Worm (Caenorhabditis elegans) whole organism, young adult: ENCODE data around the gene ZK945.4.

Source experiments
- F52B5.7 ChIP-seq: sonication (generic microtip); optimal IDR thresholded peaks from 2 replicates; lab custom pipeline; 2016; ENCODE audit warnings: mild to moderate bottlenecking, missing genetic modification characterization, missing compliant biosample characterization
- K11D2.4 ChIP-seq: fragments of 200-800 bp; sonication (Bioruptor generic); IDR thresholded peaks from 2 replicates; pipeline ENCODE4 v1.3.6; 2022; ENCODE audit warnings: missing genetic modification reagents, missing genetic modification characterization, missing compliant biosample characterization
- Y53F4B.3 ChIP-seq: fragments of 200-800 bp; sonication (Bioruptor generic); IDR thresholded peaks from 2 replicates; pipeline ENCODE4 v1.3.6; 2022; ENCODE audit warnings: missing genetic modification reagents, missing genetic modification characterization, missing compliant biosample characterization
- aptf-2 ChIP-seq: fragments of 200-800 bp; sonication (Bioruptor generic); conservative IDR thresholded peaks from 2 replicates; pipeline ENCODE4 v1.3.6; 2022; ENCODE audit warnings: missing genetic modification reagents, missing genetic modification characterization, missing compliant biosample characterization
- attf-5 ChIP-seq: fragments of 200-800 bp; sonication (Bioruptor generic); optimal IDR thresholded peaks from 2 replicates; lab custom pipeline; 2018; ENCODE audit warnings: mild to moderate bottlenecking, missing genetic modification characterization, missing compliant biosample characterization
- bed-2 ChIP-seq: fragments of 200-800 bp; sonication (Bioruptor generic); IDR thresholded peaks from 2 replicates; pipeline ENCODE4 v1.3.6; 2022; ENCODE audit warnings: missing genetic modification reagents, missing genetic modification characterization, missing compliant biosample characterization
- cebp-1 ChIP-seq, 2 experiments: fragments of 200-800 bp in 1 of 2; sonication (Bioruptor generic) in 1 of 2; sonication (generic microtip) in 1 of 2; IDR thresholded peaks in 1 of 2; optimal IDR thresholded peaks in 1 of 2; 2 replicates each; pipeline versions ENCODE4 v1.3.6 to Lab custom; 2017 to 2022; ENCODE audit warnings: missing compliant biosample characterization in 2 of 2, missing genetic modification characterization in 2 of 2, mild to moderate bottlenecking in 1 of 2, missing genetic modification reagents in 1 of 2, moderate library complexity in 1 of 2
- ceh-27 ChIP-seq: fragments of 200-800 bp; sonication (Bioruptor generic); optimal IDR thresholded peaks from 2 replicates; lab custom pipeline; 2018; ENCODE audit warnings: mild to moderate bottlenecking, missing genetic modification characterization, moderate library complexity, missing compliant biosample characterization
- ceh-79 ChIP-seq: sonication (generic microtip); optimal IDR thresholded peaks from 2 replicates; lab custom pipeline; 2017; ENCODE audit warnings: mild to moderate bottlenecking, missing genetic modification characterization, missing compliant biosample characterization
- ceh-91 ChIP-seq: fragments of 200-800 bp; sonication (Bioruptor generic); IDR thresholded peaks from 2 replicates; pipeline ENCODE4 v1.3.6; 2022; ENCODE audit warnings: missing genetic modification reagents, missing genetic modification characterization, missing compliant biosample characterization
- die-1 ChIP-seq: sonication (generic microtip); optimal IDR thresholded peaks from 2 replicates; lab custom pipeline; 2016; ENCODE audit warnings: missing genotype, mild to moderate bottlenecking, missing genetic modification characterization, missing compliant biosample characterization
- efl-1 ChIP-seq: fragments of 150-350 bp; optimal IDR thresholded peaks from 2 replicates; lab custom pipeline; 2014; ENCODE audit warnings: missing biosample characterization, missing genetic modification reagents, missing genetic modification characterization
- ets-4 ChIP-seq: fragments of 200-800 bp; sonication (Bioruptor generic); optimal IDR thresholded peaks from 2 replicates; lab custom pipeline; 2018; ENCODE audit warnings: mild to moderate bottlenecking, missing genetic modification characterization, missing compliant biosample characterization
- fkh-3 ChIP-seq: sonication (generic microtip); optimal IDR thresholded peaks from 2 replicates; lab custom pipeline; 2016; ENCODE audit warnings: mild to moderate bottlenecking, missing genetic modification characterization, missing compliant biosample characterization
- hmg-1.2 ChIP-seq: fragments of 200-800 bp; sonication (Bioruptor generic); IDR thresholded peaks from 2 replicates; pipeline ENCODE4 v1.3.6; 2022; ENCODE audit warnings: missing genetic modification reagents, missing genetic modification characterization, missing compliant biosample characterization
- hmg-20 ChIP-seq: fragments of 200-800 bp; sonication (Bioruptor generic); IDR thresholded peaks from 2 replicates; pipeline ENCODE4 v1.3.6; 2022; ENCODE audit warnings: missing genetic modification reagents, missing genetic modification characterization, missing compliant biosample characterization
- hrde-1 ChIP-seq: sonication (generic microtip); optimal IDR thresholded peaks from 2 replicates; lab custom pipeline; 2016; ENCODE audit warnings: missing genetic modification characterization, mild to moderate bottlenecking, missing compliant biosample characterization, moderate library complexity, missing genotype, missing genetic modification reagents, borderline replicate concordance
- hsf-1 ChIP-seq: fragments of 200-800 bp; sonication (Bioruptor generic); IDR thresholded peaks from 2 replicates; pipeline ENCODE4 v1.3.6; 2022; ENCODE audit warnings: missing genetic modification reagents, missing genetic modification characterization, missing compliant biosample characterization
- let-526 ChIP-seq: fragments of 200-800 bp; sonication (Bioruptor generic); IDR thresholded peaks from 2 replicates; pipeline ENCODE4 v1.3.6; 2022; ENCODE audit warnings: missing genetic modification reagents, missing genetic modification characterization, missing compliant biosample characterization
- lin-35 ChIP-seq, 3 experiments: fragments of 150-350 bp in 2 of 3; sonication (generic microtip) in 1 of 3; optimal IDR thresholded peaks; 2 replicates each; lab custom pipeline; 2014 to 2018; ENCODE audit warnings: missing biosample characterization in 3 of 3, missing genetic modification characterization in 3 of 3, missing genetic modification reagents in 3 of 3
- lin-40 ChIP-seq: sonication (generic microtip); optimal IDR thresholded peaks from 2 replicates; lab custom pipeline; 2016; ENCODE audit warnings: missing genetic modification characterization, mild to moderate bottlenecking, missing compliant biosample characterization, missing genotype, missing genetic modification reagents
- lin-54 ChIP-seq: fragments of 200-800 bp; sonication (Bioruptor generic); optimal IDR thresholded peaks from 2 replicates; lab custom pipeline; 2018; ENCODE audit warnings: mild to moderate bottlenecking, missing genetic modification characterization, missing compliant biosample characterization
- lsy-27 ChIP-seq: sonication (generic microtip); optimal IDR thresholded peaks from 2 replicates; lab custom pipeline; 2017; ENCODE audit warnings: missing genetic modification characterization, mild to moderate bottlenecking, missing compliant biosample characterization, antibody characterized with exemption, missing genotype, borderline replicate concordance; ENCODE audit not compliant: insufficient read depth
- madf-10 ChIP-seq: sonication (generic microtip); optimal IDR thresholded peaks from 2 replicates; lab custom pipeline; 2016; ENCODE audit warnings: mild to moderate bottlenecking, missing genetic modification characterization, missing compliant biosample characterization
- madf-8 ChIP-seq: fragments of 200-800 bp; sonication (Bioruptor generic); conservative IDR thresholded peaks from 2 replicates; pipeline ENCODE4 v1.3.6; 2022; ENCODE audit warnings: missing genetic modification reagents, missing genetic modification characterization, missing compliant biosample characterization
- nfya-1 ChIP-seq: sonication (generic microtip); optimal IDR thresholded peaks from 2 replicates; lab custom pipeline; 2017; ENCODE audit warnings: antibody characterized with exemption, missing compliant biosample characterization, missing genetic modification characterization, borderline replicate concordance; ENCODE audit not compliant: insufficient read depth
- nfya-2 ChIP-seq: fragments of 200-800 bp; sonication (Bioruptor generic); IDR thresholded peaks from 2 replicates; pipeline ENCODE4 v1.3.6; 2022; ENCODE audit warnings: missing genetic modification reagents, missing genetic modification characterization, missing compliant biosample characterization
- nfyb-1 ChIP-seq: fragments of 200-800 bp; sonication (Bioruptor generic); IDR thresholded peaks from 2 replicates; pipeline ENCODE4 v1.3.6; 2022; ENCODE audit warnings: missing genetic modification reagents, missing genetic modification characterization, missing compliant biosample characterization
- snpc-4 ChIP-seq, 5 experiments: fragments of 150-350 bp in 1 of 5; sonication (generic microtip) in 4 of 5; optimal IDR thresholded peaks; 2 replicates each; lab custom pipeline; 2014 to 2018; ENCODE audit warnings: missing genetic modification characterization in 5 of 5, missing biosample characterization in 3 of 5, antibody characterized with exemption in 2 of 5, mild to moderate bottlenecking in 2 of 5, missing compliant biosample characterization in 2 of 5, missing genotype in 2 of 5, moderate library complexity in 2 of 5, missing genetic modification reagents in 1 of 5
- somi-1 ChIP-seq: fragments of 200-800 bp; sonication (Bioruptor generic); optimal IDR thresholded peaks from 2 replicates; lab custom pipeline; 2018; ENCODE audit warnings: mild to moderate bottlenecking, missing genetic modification characterization, missing compliant biosample characterization
- tbx-9 ChIP-seq: sonication (generic microtip); optimal IDR thresholded peaks from 2 replicates; lab custom pipeline; 2016; ENCODE audit warnings: borderline replicate concordance, missing genetic modification characterization, inconsistent platforms, missing compliant biosample characterization
- unc-130 ChIP-seq: sonication (generic microtip); optimal IDR thresholded peaks from 2 replicates; lab custom pipeline; 2016; ENCODE audit warnings: missing genetic modification reagents, missing genetic modification characterization, missing compliant biosample characterization
- zim-3 ChIP-seq: sonication (generic microtip); optimal IDR thresholded peaks from 2 replicates; lab custom pipeline; 2017; ENCODE audit warnings: mild to moderate bottlenecking, missing genetic modification characterization, moderate library complexity, missing compliant biosample characterization
- ztf-22 ChIP-seq: fragments of 200-800 bp; sonication (Bioruptor generic); optimal IDR thresholded peaks from 2 replicates; lab custom pipeline; 2018; ENCODE audit warnings: mild to moderate bottlenecking, missing genetic modification characterization, moderate library complexity, missing compliant biosample characterization
- ztf-6 ChIP-seq: fragments of 200-800 bp; sonication (Bioruptor generic); IDR thresholded peaks from 2 replicates; pipeline ENCODE4 v1.3.6; 2022; ENCODE audit warnings: missing genetic modification reagents, missing genetic modification characterization, missing compliant biosample characterization

Gene ZK945.4

ce11 chrII:10084482-10084881 lies 21.0 kb downstream of the ZK945.4 start:
- TF ChIP-seq hsf-1 (GFP tag; lab: Robert Waterston, UW), result 0 out of 2 replicates have a peak, but pooled peaks have one; percentile 12
- no peak for TF ChIP-seq Y53F4B.3 (GFP tag; lab: Robert Waterston, UW)

- TF ChIP-seq lsy-27 (tag; lab: Kevin White, UChicago), result no peak
- no peak for TF ChIP-seq snpc-4 (GFP tag; optimal IDR thresholded peaks at IDR 0.05; lab: Kevin White, UChicago)
- TF ChIP-seq snpc-4 (tag; optimal IDR thresholded peaks at IDR 0.05; lab: Kevin White, UChicago), result no peak
- no peak for TF ChIP-seq lin-40 (tag; lab: Kevin White, UChicago)
- no peak for TF ChIP-seq lin-35 (GFP tag; optimal IDR thresholded peaks at IDR 0.05; lab: Kevin White, UChicago)
- TF ChIP-seq let-526, result no peak
- TF ChIP-seq madf-10, result no peak
- no peak for TF ChIP-seq cebp-1 (GFP tag; IDR thresholded peaks at IDR 0.05; lab: Robert Waterston, UW)
- TF ChIP-seq cebp-1 (tag; optimal IDR thresholded peaks at IDR 0.05; lab: Kevin White, UChicago), result no peak
- TF ChIP-seq tbx-9 (tag; lab: Kevin White, UChicago), result no peak
- no peak for TF ChIP-seq nfya-2
- TF ChIP-seq zim-3 (tag; lab: Kevin White, UChicago), result no peak
These were observed 29.7 kb downstream of the ZK945.4 start for ce11 chrII:10075794-10076193.

ce11 chrII:10073986-10074385 lies 31.5 kb downstream of the ZK945.4 start:
- TF ChIP-seq die-1 (tag; lab: Kevin White, UChicago) (no peak), unc-130 (GFP tag; lab: Kevin White, UChicago) (no peak), fkh-3 (tag; lab: Kevin White, UChicago) (no peak), ztf-6 (no peak), ztf-22 (GFP tag; lab: Kevin White, UChicago) (no peak), nfya-1 (tag; lab: Kevin White, UChicago) (no peak), lin-40 (tag; lab: Kevin White, UChicago) (no peak), bed-2 (GFP tag; lab: Robert Waterston, UW) (no peak), nfyb-1 (GFP tag; lab: Robert Waterston, UW) (no peak), ets-4 (no peak), Y53F4B.3 (GFP tag; lab: Robert Waterston, UW) (no peak), hmg-1.2 (GFP tag; lab: Robert Waterston, UW) (no peak), ceh-79 (tag; lab: Kevin White, UChicago) (no peak)

- no peak for TF ChIP-seq K11D2.4 (GFP tag; lab: Robert Waterston, UW)
- TF ChIP-seq attf-5 (GFP tag; lab: Kevin White, UChicago), result no peak
- TF ChIP-seq somi-1 (GFP tag; lab: Kevin White, UChicago), result no peak
- no peak for TF ChIP-seq madf-10
- TF ChIP-seq hmg-20 (GFP tag; lab: Robert Waterston, UW), result no peak
- TF ChIP-seq ceh-27 (GFP tag; lab: Kevin White, UChicago), result no peak
- no peak for TF ChIP-seq ceh-91 (GFP tag; lab: Robert Waterston, UW)
These were observed 37.7 kb downstream of the ZK945.4 start, which contains the start of gene die-1 for ce11 chrII:10067817-10068216. Gene die-1, minus strand, starts transcription at chrII:10067917.

ce11 chrII:10065472-10065871 lies 40.0 kb downstream of the ZK945.4 start:
- no peak for TF ChIP-seq lin-54 (GFP tag; lab: Kevin White, UChicago)
- no peak for TF ChIP-seq let-526
- TF ChIP-seq hrde-1 (tag; lab: Kevin White, UChicago), result no peak
- TF ChIP-seq hmg-1.2 (GFP tag; lab: Robert Waterston, UW), result peak; percentile 56
- TF ChIP-seq madf-8 (GFP tag; lab: Robert Waterston, UW), result no peak
- TF ChIP-seq aptf-2, result peak; percentile 94
- peak; percentile 30 for TF ChIP-seq efl-1 (GFP tag; lab: Kevin White, UChicago)
- no peak for TF ChIP-seq F52B5.7 (tag; lab: Kevin White, UChicago)
- TF ChIP-seq, all 124 proteins: peak for 3
